Worm (Caenorhabditis elegans) whole organism, L1 larva: ENCODE measurements around the gene arrd-9.

Experiments
- C16A3.4 ChIP-seq: fragments of 150-350 bp; optimal IDR thresholded peaks from 2 replicates; lab custom pipeline; 2014; ENCODE audit warnings: missing biosample characterization, missing genetic modification characterization
- aha-1 ChIP-seq: fragments of 150-350 bp; optimal IDR thresholded peaks from 2 replicates; lab custom pipeline; 2014; ENCODE audit warnings: missing biosample characterization, missing genetic modification characterization
- alr-1 ChIP-seq: fragments of 200-800 bp; sonication (Bioruptor generic); optimal IDR thresholded peaks from 2 replicates; lab custom pipeline; 2018; ENCODE audit warnings: borderline replicate concordance, mild to moderate bottlenecking, missing genetic modification characterization, missing compliant biosample characterization
- aly-2 ChIP-seq: fragments of 150-350 bp; optimal IDR thresholded peaks from 2 replicates; lab custom pipeline; 2014; ENCODE audit warnings: missing biosample characterization, missing genetic modification characterization
- ceh-63 ChIP-seq: fragments of 200-800 bp; sonication (Bioruptor generic); optimal IDR thresholded peaks from 2 replicates; lab custom pipeline; 2018; ENCODE audit warnings: mild to moderate bottlenecking, missing genetic modification characterization, missing compliant biosample characterization
- ceh-8 ChIP-seq: fragments of 200-800 bp; sonication (Bioruptor generic); optimal IDR thresholded peaks from 2 replicates; lab custom pipeline; 2018; ENCODE audit warnings: mild to moderate bottlenecking, missing genetic modification characterization, moderate library complexity, missing compliant biosample characterization
- ceh-82 ChIP-seq, 3 experiments: fragments of 150-350 bp in 1 of 3; sonication (generic microtip) in 2 of 3; optimal IDR thresholded peaks; 2 replicates each; lab custom pipeline; 2014 to 2017; ENCODE audit warnings: missing biosample characterization in 3 of 3, missing genetic modification characterization in 3 of 3
- dpl-1 ChIP-seq, 3 experiments: fragments of 150-350 bp in 2 of 3; sonication (generic microtip) in 1 of 3; optimal IDR thresholded peaks; 2 replicates each; lab custom pipeline; 2014 to 2017; ENCODE audit warnings: missing biosample characterization in 3 of 3, missing genetic modification characterization in 3 of 3, missing genetic modification reagents in 3 of 3
- dsc-1 ChIP-seq: sonication (generic microtip); optimal IDR thresholded peaks from 2 replicates; lab custom pipeline; 2016; ENCODE audit warnings: mild to moderate bottlenecking, missing genetic modification characterization, missing compliant biosample characterization
- efl-1 ChIP-seq, 4 experiments: fragments of 150-350 bp; optimal IDR thresholded peaks in 3 of 4; peaks in 1 of 4; 1 replicate in 1 of 4; 2 replicates in 3 of 4; lab custom pipeline; 2014; ENCODE audit warnings: missing biosample characterization in 2 of 4, missing genetic modification characterization in 2 of 4, missing genetic modification reagents in 2 of 4
- efl-3 ChIP-seq: fragments of 200-800 bp; sonication (Bioruptor generic); optimal IDR thresholded peaks from 2 replicates; lab custom pipeline; 2018; ENCODE audit warnings: mild to moderate bottlenecking, missing genetic modification characterization, missing compliant biosample characterization
- egl-27 ChIP-seq, 2 experiments: fragments of 150-350 bp in 1 of 2; sonication (generic microtip); optimal IDR thresholded peaks; 3 replicates each; lab custom pipeline; 2017 to 2018; ENCODE audit warnings: missing biosample characterization in 2 of 2, missing genetic modification characterization in 2 of 2, missing genetic modification reagents in 2 of 2
- elt-2 ChIP-seq: sonication (generic microtip); optimal IDR thresholded peaks from 2 replicates; lab custom pipeline; 2016; ENCODE audit warnings: missing genetic modification characterization, mild to moderate bottlenecking, inconsistent platforms, missing compliant biosample characterization, missing genetic modification reagents
- ets-5 ChIP-seq: fragments of 200-800 bp; sonication (Bioruptor generic); IDR thresholded peaks from 2 replicates; pipeline ENCODE4 v1.3.6; 2022; ENCODE audit warnings: missing genetic modification characterization, missing compliant biosample characterization
- fkh-10 ChIP-seq: sonication (generic microtip); optimal IDR thresholded peaks from 2 replicates; lab custom pipeline; 2017; ENCODE audit warnings: missing biosample characterization, missing genetic modification reagents, missing genetic modification characterization
- fkh-8 ChIP-seq: sonication (generic microtip); optimal IDR thresholded peaks from 2 replicates; lab custom pipeline; 2016; ENCODE audit warnings: mild to moderate bottlenecking, missing genetic modification characterization, missing compliant biosample characterization
- irx-1 ChIP-seq: sonication (generic microtip); optimal IDR thresholded peaks from 2 replicates; lab custom pipeline; 2016; ENCODE audit warnings: missing genetic modification characterization, missing compliant biosample characterization
- lin-13 ChIP-seq: fragments of 150-350 bp; optimal IDR thresholded peaks from 2 replicates; lab custom pipeline; 2014; ENCODE audit warnings: missing biosample characterization, missing genetic modification reagents, missing genetic modification characterization
- lin-14 ChIP-seq: fragments of 200-800 bp; sonication (Bioruptor generic); optimal IDR thresholded peaks from 2 replicates; lab custom pipeline; 2018; ENCODE audit warnings: mild to moderate bottlenecking, missing genetic modification characterization, moderate library complexity, missing compliant biosample characterization
- lin-15B ChIP-seq: fragments of 150-350 bp; sonication (generic microtip); optimal IDR thresholded peaks from 3 replicates; lab custom pipeline; 2014; ENCODE audit warnings: missing biosample characterization, missing genetic modification characterization
- lin-35 ChIP-seq, 2 experiments: fragments of 150-350 bp; optimal IDR thresholded peaks; 2 replicates each; lab custom pipeline; 2014; ENCODE audit warnings: missing biosample characterization in 2 of 2, missing genetic modification characterization in 2 of 2, missing genetic modification reagents in 2 of 2
- lin-39 ChIP-seq: fragments of 150-350 bp; optimal IDR thresholded peaks from 2 replicates; lab custom pipeline; 2014; ENCODE audit warnings: missing biosample characterization, missing genetic modification reagents, missing genetic modification characterization
- lir-3 ChIP-seq: sonication (generic microtip); optimal IDR thresholded peaks from 2 replicates; lab custom pipeline; 2016; ENCODE audit warnings: mild to moderate bottlenecking, missing genetic modification characterization, moderate library complexity, missing compliant biosample characterization; ENCODE audit not compliant: poor library complexity
- mef-2 ChIP-seq: fragments of 150-350 bp; optimal IDR thresholded peaks from 2 replicates; lab custom pipeline; 2014; ENCODE audit warnings: missing biosample characterization, missing genetic modification characterization
- mep-1 ChIP-seq: fragments of 150-350 bp; optimal IDR thresholded peaks from 2 replicates; lab custom pipeline; 2014; ENCODE audit warnings: missing biosample characterization, missing genetic modification characterization
- nhr-11 ChIP-seq: fragments of 150-350 bp; optimal IDR thresholded peaks from 2 replicates; lab custom pipeline; 2014; ENCODE audit warnings: missing biosample characterization, missing genetic modification characterization
- nhr-237 ChIP-seq: fragments of 150-350 bp; optimal IDR thresholded peaks from 2 replicates; lab custom pipeline; 2014; ENCODE audit warnings: missing biosample characterization, missing genetic modification characterization
- nhr-71 ChIP-seq: sonication (generic microtip); optimal IDR thresholded peaks from 2 replicates; lab custom pipeline; 2016; ENCODE audit warnings: mild to moderate bottlenecking, missing genetic modification characterization, moderate library complexity, missing compliant biosample characterization
- nhr-76 ChIP-seq: sonication (generic microtip); optimal IDR thresholded peaks from 2 replicates; lab custom pipeline; 2017; ENCODE audit warnings: missing biosample characterization, missing genetic modification characterization
- nhr-85 ChIP-seq: sonication (generic microtip); peaks from one replicate; lab custom pipeline; 2016; ENCODE audit warnings: missing genetic modification characterization, inconsistent platforms, missing compliant biosample characterization
- nhr-90 ChIP-seq: sonication (generic microtip); optimal IDR thresholded peaks from 2 replicates; lab custom pipeline; 2016; ENCODE audit warnings: mild to moderate bottlenecking, missing genetic modification characterization, missing compliant biosample characterization; ENCODE audit not compliant: poor library complexity
- pax-3 ChIP-seq: fragments of 200-800 bp; sonication (Bioruptor generic); optimal IDR thresholded peaks from 2 replicates; lab custom pipeline; 2018; ENCODE audit warnings: mild to moderate bottlenecking, missing genetic modification characterization, moderate library complexity, missing compliant biosample characterization
- pqm-1 ChIP-seq: sonication (generic microtip); optimal IDR thresholded peaks from 3 replicates; lab custom pipeline; 2017; ENCODE audit warnings: missing biosample characterization, missing genetic modification characterization
- snu-23 ChIP-seq: sonication (generic microtip); optimal IDR thresholded peaks from 2 replicates; lab custom pipeline; 2016; ENCODE audit warnings: missing genetic modification characterization, missing compliant biosample characterization
- sox-4 ChIP-seq: sonication (generic microtip); optimal IDR thresholded peaks from 2 replicates; lab custom pipeline; 2016; ENCODE audit warnings: missing genetic modification characterization, missing compliant biosample characterization
- sptf-1 ChIP-seq: fragments of 150-350 bp; optimal IDR thresholded peaks from 2 replicates; lab custom pipeline; 2014; ENCODE audit warnings: missing biosample characterization, missing genetic modification characterization
- unc-98 ChIP-seq: fragments of 200-800 bp; sonication (Bioruptor generic); IDR thresholded peaks from 2 replicates; pipeline ENCODE4 v1.3.6; 2022; ENCODE audit warnings: missing genetic modification characterization, missing compliant biosample characterization
- zag-1 ChIP-seq: fragments of 150-350 bp; optimal IDR thresholded peaks from 2 replicates; lab custom pipeline; 2014; ENCODE audit warnings: missing biosample characterization, missing genetic modification characterization
- zip-4 ChIP-seq: fragments of 200-800 bp; sonication (Bioruptor generic); optimal IDR thresholded peaks from 2 replicates; lab custom pipeline; 2018; ENCODE audit warnings: mild to moderate bottlenecking, missing genetic modification characterization, moderate library complexity, missing compliant biosample characterization
- ztf-11 ChIP-seq, 2 experiments: sonication (generic microtip); optimal IDR thresholded peaks; 2 replicates each; lab custom pipeline; 2016 to 2017; ENCODE audit warnings: missing genetic modification characterization in 2 of 2, missing biosample characterization in 1 of 2, missing compliant biosample characterization in 1 of 2

arrd-9 gene

ce11 chrII:12494067-12494477, 13.4 kb upstream of the arrd-9 start:
- peak; percentile 50 for TF ChIP-seq ceh-8 (GFP tag; lab: Kevin White, UChicago)
- no peak for TF ChIP-seq nhr-90 (tag; lab: Kevin White, UChicago)
- no peak for TF ChIP-seq ztf-11 (tag; optimal IDR thresholded peaks at IDR 0.05; lab: Kevin White, UChicago)
- TF ChIP-seq, all 84 proteins: peak for 1

DNA sequence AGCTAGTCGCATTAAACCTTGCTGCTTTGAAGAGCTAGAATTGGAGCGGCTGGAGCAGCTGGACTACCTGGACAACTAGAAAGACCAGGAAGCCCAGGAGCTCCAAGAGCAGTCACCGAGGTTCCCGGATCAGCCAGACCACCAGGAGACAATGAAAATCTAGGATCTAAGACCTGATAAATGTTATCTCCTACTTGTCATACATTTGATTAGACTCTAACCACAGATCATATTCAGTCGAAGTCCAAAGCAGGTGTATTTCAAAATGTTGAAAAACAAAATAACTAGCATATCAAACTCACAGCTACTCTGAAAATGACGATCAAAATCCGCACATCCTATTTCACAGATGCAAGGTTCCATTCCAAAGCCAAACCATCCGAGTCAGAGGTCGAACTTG, 11.2 kb upstream of the arrd-9 start, which contains the start of gene srz-6:
Gene srz-6, plus strand, starts transcription at position 301 of the 400 bp plus-strand sequence.
- no peak for TF ChIP-seq efl-1 (optimal IDR thresholded peaks at IDR 0.05; lab: Kevin White, UChicago)
- TF ChIP-seq efl-1 (GFP tag; optimal IDR thresholded peaks at IDR 0.05 in 1 of 2; lab: Kevin White, UChicago), result no peak
- no peak for TF ChIP-seq ceh-63 (GFP tag; lab: Kevin White, UChicago)
- TF ChIP-seq mep-1 (tag; lab: Kevin White, UChicago), result no peak
- no peak for TF ChIP-seq ztf-11 (tag; optimal IDR thresholded peaks at IDR 0.05; lab: Kevin White, UChicago)
- TF ChIP-seq nhr-11 (tag; lab: Kevin White, UChicago), result no peak
- no peak for TF ChIP-seq aha-1 (tag; lab: Kevin White, UChicago)
- no peak for TF ChIP-seq mef-2 (tag; lab: Kevin White, UChicago)
- no peak for TF ChIP-seq zag-1
- TF ChIP-seq snu-23, result no peak
- TF ChIP-seq pqm-1, result no peak
- TF ChIP-seq ets-5 (GFP tag; lab: Robert Waterston, UW), result no peak
- no peak for TF ChIP-seq efl-3 (GFP tag; lab: Kevin White, UChicago)
- no peak for TF ChIP-seq egl-27 (tag; optimal IDR thresholded peaks at IDR 0.05; lab: Kevin White, UChicago)
- TF ChIP-seq, all 84 proteins: peak for 0

- TF ChIP-seq aha-1 (tag; lab: Kevin White, UChicago), result no peak
- no peak for TF ChIP-seq pqm-1
- TF ChIP-seq dsc-1 (tag; lab: Kevin White, UChicago), result peak; percentile 53
- no peak for TF ChIP-seq nhr-76 (tag; lab: Kevin White, UChicago)
- TF ChIP-seq lin-14 (GFP tag; lab: Kevin White, UChicago), result peak; percentile 25
- no peak for TF ChIP-seq ceh-82 (tag; optimal IDR thresholded peaks at IDR 0.05; lab: Kevin White, UChicago)
- TF ChIP-seq sptf-1 (tag; lab: Kevin White, UChicago), result no peak
- no peak for TF ChIP-seq lin-39 (tag; lab: Kevin White, UChicago)
- TF ChIP-seq C16A3.4 (tag; lab: Kevin White, UChicago), result no peak
- TF ChIP-seq nhr-85, result no peak
- no peak for TF ChIP-seq mep-1 (tag; lab: Kevin White, UChicago)
Observed at ce11 chrII:12489903-12490302, 9.2 kb upstream of the arrd-9 start, which contains the start of gene T21B4.15. T21B4.15 (plus strand) TSS chrII:12490203.

- peak; percentile 52 for TF ChIP-seq sox-4
- TF ChIP-seq irx-1, result no peak
- no peak for TF ChIP-seq unc-98 (GFP tag; lab: Robert Waterston, UW)
- TF ChIP-seq fkh-8 (tag; lab: Kevin White, UChicago), result peak; percentile 77
- TF ChIP-seq mep-1 (tag; lab: Kevin White, UChicago), result no peak
- peak; percentile 60 for TF ChIP-seq pax-3 (tag; lab: Kevin White, UChicago)
- no peak for TF ChIP-seq lin-35 (GFP tag; optimal IDR thresholded peaks at IDR 0.05; lab: Kevin White, UChicago)
- TF ChIP-seq nhr-237 (tag; lab: Kevin White, UChicago), result no peak
- no peak for TF ChIP-seq zag-1
- no peak for TF ChIP-seq fkh-10 (GFP tag; lab: Kevin White, UChicago)
- no peak for TF ChIP-seq lin-15B
- no peak for TF ChIP-seq efl-3 (GFP tag; lab: Kevin White, UChicago)
- TF ChIP-seq alr-1 (tag; lab: Kevin White, UChicago), result no peak
- no peak for TF ChIP-seq elt-2
- TF ChIP-seq pqm-1, result no peak
- no peak for TF ChIP-seq dpl-1 (GFP tag; optimal IDR thresholded peaks at IDR 0.05; lab: Kevin White, UChicago)
- no peak for TF ChIP-seq aly-2 (tag; lab: Kevin White, UChicago)
- no peak for TF ChIP-seq nhr-71
- TF ChIP-seq dsc-1 (tag; lab: Kevin White, UChicago), result peak; percentile 90
- no peak for TF ChIP-seq ceh-8 (GFP tag; lab: Kevin White, UChicago)
- no peak for TF ChIP-seq lir-3 (tag; lab: Kevin White, UChicago)
- TF ChIP-seq C16A3.4 (tag; lab: Kevin White, UChicago), result no peak
- no peak for TF ChIP-seq lin-13 (GFP tag; lab: Kevin White, UChicago)
- no peak for TF ChIP-seq zip-4 (GFP tag; lab: Kevin White, UChicago)
Observed at ce11 chrII:12488810-12489209, 8.1 kb upstream of the arrd-9 start.
